Fruit fly (Drosophila melanogaster) whole organism, wandering third instar larva: Measurements from ENCODE around the gene Ude.

Experiments
- Dfd ChIP-seq: fragments of >200 bp; optimal IDR thresholded peaks from 2 replicates; lab custom pipeline; 2017; ENCODE audit warnings: missing biosample characterization, missing genetic modification characterization
- Dif ChIP-seq: fragments of 200-275, 200-300 bp; sonication (Bioruptor generic); optimal IDR thresholded peaks from 2 replicates; lab custom pipeline; 2018; ENCODE audit warnings: missing biosample characterization, missing genetic modification characterization; ENCODE audit not compliant: partially characterized antibody
- GATAd ChIP-seq: sonication (Bioruptor generic); optimal IDR thresholded peaks from 2 replicates; lab custom pipeline; 2016; ENCODE audit warnings: missing biosample characterization, missing genetic modification characterization
- Jra ChIP-seq: sonication (Bioruptor generic); optimal IDR thresholded peaks from 2 replicates; lab custom pipeline; 2016; ENCODE audit warnings: missing biosample characterization, missing genetic modification characterization
- Myc ChIP-seq: fragments of >200 bp; optimal IDR thresholded peaks from 2 replicates; lab custom pipeline; 2017
- OdsH ChIP-seq: fragments of 200-800 bp; sonication (Bioruptor generic); optimal IDR thresholded peaks from 2 replicates; lab custom pipeline; 2016; ENCODE audit warnings: missing biosample characterization, mild to moderate bottlenecking, missing genetic modification characterization
- brk ChIP-seq: fragments of 200-800 bp; sonication (Bioruptor generic); optimal IDR thresholded peaks from 2 replicates; lab custom pipeline; 2016; ENCODE audit warnings: missing biosample characterization, mild to moderate bottlenecking, missing genetic modification characterization
- pan ChIP-seq: fragments of >200 bp; optimal IDR thresholded peaks from 2 replicates; lab custom pipeline; 2017
- rgr ChIP-seq: fragments of 200-800 bp; sonication (Bioruptor generic); optimal IDR thresholded peaks from 3 replicates; lab custom pipeline; 2016; ENCODE audit warnings: missing biosample characterization, mild to moderate bottlenecking, missing genetic modification characterization

DNA sequence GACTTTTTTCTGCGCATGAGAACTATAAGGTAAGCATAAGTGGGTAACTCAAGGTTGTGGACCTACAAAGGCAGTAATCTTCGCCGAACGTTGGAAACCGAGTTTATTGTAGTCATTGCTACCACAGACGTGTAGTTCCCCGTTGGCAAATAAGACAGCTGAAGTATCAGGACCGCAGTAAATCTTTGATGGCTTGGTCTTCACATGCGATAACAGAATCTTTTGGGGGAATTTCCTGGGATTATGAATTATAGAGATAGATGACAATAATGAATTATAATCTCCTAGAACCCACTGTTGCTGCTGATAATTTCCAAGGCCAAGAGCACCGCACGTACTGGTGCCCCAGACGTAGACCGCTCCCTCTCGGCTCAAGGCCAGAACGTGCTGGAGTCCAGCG is 23.6 kb upstream of the Ude start:
- TF ChIP-seq pan (lab: Kevin White, UChicago) = no peak
- TF ChIP-seq rgr (GFP tag; lab: Kevin White, UChicago) = no peak
- no peak for TF ChIP-seq GATAd (GFP tag; lab: Kevin White, UChicago)
- no peak for TF ChIP-seq brk (GFP tag; lab: Kevin White, UChicago)
- no peak for TF ChIP-seq Dfd (GFP tag; lab: Kevin White, UChicago)
- no peak for TF ChIP-seq Dif
- TF ChIP-seq OdsH = no peak
- no peak for TF ChIP-seq Myc
- TF ChIP-seq Jra = no peak
